Fruit fly (Drosophila melanogaster) S2 (cell line): Measurements from ENCODE around the gene Pak3.

Source experiments
- CG8478 ChIP-seq: fragments of >200 bp; optimal IDR thresholded peaks from 2 replicates; lab custom pipeline; 2018
- CTCF ChIP-seq, 2 experiments: fragments of >200 bp; optimal IDR thresholded peaks; 2 replicates each; lab custom pipeline; 2018

DNA sequence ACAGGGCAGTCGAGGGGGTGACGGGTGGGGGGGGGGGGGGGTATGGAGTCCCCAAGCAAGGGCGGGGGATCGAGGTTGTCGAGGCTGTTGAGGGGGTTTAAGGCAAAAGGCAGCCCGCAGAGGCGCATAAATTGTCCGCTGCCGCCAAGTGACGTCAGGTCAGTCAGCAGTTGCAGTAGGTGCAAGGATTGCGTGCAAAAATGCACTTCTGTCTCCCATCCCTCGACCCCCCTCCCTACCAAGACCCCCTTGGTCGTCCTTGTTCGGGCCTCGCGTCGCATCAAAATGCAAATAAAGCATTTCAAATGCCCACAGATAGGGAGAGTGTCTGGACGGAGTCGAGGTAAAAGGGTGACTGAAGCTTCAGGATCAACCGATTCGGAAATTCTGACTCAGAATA, 37.1 kb downstream of the Pak3 start:
- TF ChIP-seq CTCF (optimal IDR thresholded peaks at IDR 0.05; lab: Kevin White, UChicago) (no peak), CG8478 (lab: Kevin White, UChicago) (no peak)
